Worm (Caenorhabditis elegans): Measurements from ENCODE around the gene T28H10.2.

T28H10.2 gene

ce11 chrV:12525526-12525925, 12.8 kb upstream of the T28H10.2 start, which contains the start of gene dyf-4:
Gene dyf-4 (minus strand): TSS chrV:12525738.
- no peak for TF ChIP-seq med-1 (GFP tag; optimal IDR thresholded peaks at IDR 0.05; ENCODE audit: insufficient read depth)
- no peak for TF ChIP-seq cog-1 (tag; optimal IDR thresholded peaks at IDR 0.05)
- no peak for TF ChIP-seq tab-1 (GFP tag; IDR thresholded peaks at IDR 0.05)
- no peak for TF ChIP-seq T22C8.4 (GFP tag; IDR thresholded peaks at IDR 0.05)

- no peak for TF ChIP-seq med-1 (GFP tag; optimal IDR thresholded peaks at IDR 0.05; ENCODE audit: insufficient read depth)
- TF ChIP-seq tab-1 (GFP tag; IDR thresholded peaks at IDR 0.05) = no peak
- no peak for TF ChIP-seq ref-1 (GFP tag; conservative IDR thresholded peaks at IDR 0.05)
- no peak for TF ChIP-seq ztf-29 (GFP tag; IDR thresholded peaks at IDR 0.05)
- TF ChIP-seq ztf-23 (GFP tag; IDR thresholded peaks at IDR 0.05) = no peak
- no peak for TF ChIP-seq T22C8.4 (GFP tag; IDR thresholded peaks at IDR 0.05)
- no peak for TF ChIP-seq klf-2 (GFP tag; conservative IDR thresholded peaks at IDR 0.05)
- TF ChIP-seq flt-1 (GFP tag; IDR thresholded peaks at IDR 0.05) = no peak
- no peak for TF ChIP-seq cog-1 (tag; optimal IDR thresholded peaks at IDR 0.05)
Observed at ce11 chrV:12523356-12523755, 10.6 kb upstream of the T28H10.2 start.

- TF ChIP-seq T22C8.4 (GFP tag; IDR thresholded peaks at IDR 0.05) (no peak), med-1 (GFP tag; optimal IDR thresholded peaks at IDR 0.05; ENCODE audit: insufficient read depth) (no peak), flt-1 (GFP tag; IDR thresholded peaks at IDR 0.05) (no peak), klf-2 (GFP tag; conservative IDR thresholded peaks at IDR 0.05) (no peak)
Observed at ce11 chrV:12518770-12519169, 6.0 kb upstream of the T28H10.2 start.

ce11 chrV:12517757-12518156, 5.0 kb upstream of the T28H10.2 start:
- TF ChIP-seq tab-1 (GFP tag; IDR thresholded peaks at IDR 0.05) (no peak), flt-1 (GFP tag; IDR thresholded peaks at IDR 0.05) (no peak), ztf-29 (GFP tag; IDR thresholded peaks at IDR 0.05) (no peak), ref-1 (GFP tag; conservative IDR thresholded peaks at IDR 0.05) (no peak), med-1 (GFP tag; optimal IDR thresholded peaks at IDR 0.05; ENCODE audit: insufficient read depth) (no peak)

- TF ChIP-seq flt-1 (GFP tag; IDR thresholded peaks at IDR 0.05) (no peak), ztf-23 (GFP tag; IDR thresholded peaks at IDR 0.05) (no peak), ref-1 (GFP tag; conservative IDR thresholded peaks at IDR 0.05) (no peak), ztf-29 (GFP tag; IDR thresholded peaks at IDR 0.05) (no peak), T22C8.4 (GFP tag; IDR thresholded peaks at IDR 0.05) (no peak), tab-1 (GFP tag; IDR thresholded peaks at IDR 0.05) (no peak), cog-1 (tag; optimal IDR thresholded peaks at IDR 0.05) (no peak), med-1 (GFP tag; optimal IDR thresholded peaks at IDR 0.05; ENCODE audit: insufficient read depth) (no peak), klf-2 (GFP tag; conservative IDR thresholded peaks at IDR 0.05) (no peak)
Observed at ce11 chrV:12517148-12517547, 4.4 kb upstream of the T28H10.2 start, which contains the start of gene cal-1. Gene cal-1 (minus strand): TSS chrV:12517248.

ce11 chrV:12513900-12514299, 1.2 kb upstream of the T28H10.2 start:
- TF ChIP-seq flt-1 (GFP tag; IDR thresholded peaks at IDR 0.05) (no peak), med-1 (GFP tag; optimal IDR thresholded peaks at IDR 0.05; ENCODE audit: insufficient read depth) (no peak), T22C8.4 (GFP tag; IDR thresholded peaks at IDR 0.05) (no peak), ztf-29 (GFP tag; IDR thresholded peaks at IDR 0.05) (no peak), klf-2 (GFP tag; conservative IDR thresholded peaks at IDR 0.05) (no peak), tab-1 (GFP tag; IDR thresholded peaks at IDR 0.05) (no peak), ztf-23 (GFP tag; IDR thresholded peaks at IDR 0.05) (no peak), cog-1 (tag; optimal IDR thresholded peaks at IDR 0.05) (no peak), ref-1 (GFP tag; conservative IDR thresholded peaks at IDR 0.05) (no peak)

- no peak for TF ChIP-seq ztf-29 (GFP tag; IDR thresholded peaks at IDR 0.05)
- TF ChIP-seq klf-2 (GFP tag; conservative IDR thresholded peaks at IDR 0.05) = no peak
- TF ChIP-seq tab-1 (GFP tag; IDR thresholded peaks at IDR 0.05) = no peak
- TF ChIP-seq med-1 (GFP tag; optimal IDR thresholded peaks at IDR 0.05; ENCODE audit: insufficient read depth) = no peak
- no peak for TF ChIP-seq ztf-23 (GFP tag; IDR thresholded peaks at IDR 0.05)
- TF ChIP-seq T22C8.4 (GFP tag; IDR thresholded peaks at IDR 0.05) = no peak
- TF ChIP-seq flt-1 (GFP tag; IDR thresholded peaks at IDR 0.05) = no peak
- no peak for TF ChIP-seq ref-1 (GFP tag; conservative IDR thresholded peaks at IDR 0.05)
Observed at ce11 chrV:12511946-12512345, 803 bp downstream of the T28H10.2 start.

ce11 chrV:12506185-12506584, 6.6 kb downstream of the T28H10.2 start, which contains the start of gene nlp-46:
Gene nlp-46 (minus strand): TSS chrV:12506285.
- TF ChIP-seq flt-1 (GFP tag; IDR thresholded peaks at IDR 0.05) = no peak
- TF ChIP-seq med-1 (GFP tag; optimal IDR thresholded peaks at IDR 0.05; ENCODE audit: insufficient read depth) = no peak
- no peak for TF ChIP-seq T22C8.4 (GFP tag; IDR thresholded peaks at IDR 0.05)
- no peak for TF ChIP-seq ztf-23 (GFP tag; IDR thresholded peaks at IDR 0.05)
- no peak for TF ChIP-seq tab-1 (GFP tag; IDR thresholded peaks at IDR 0.05)
- TF ChIP-seq ref-1 (GFP tag; conservative IDR thresholded peaks at IDR 0.05) = no peak
- no peak for TF ChIP-seq cog-1 (tag; optimal IDR thresholded peaks at IDR 0.05)
- TF ChIP-seq ztf-29 (GFP tag; IDR thresholded peaks at IDR 0.05) = no peak
- no peak for TF ChIP-seq klf-2 (GFP tag; conservative IDR thresholded peaks at IDR 0.05)

- TF ChIP-seq flt-1 (GFP tag; IDR thresholded peaks at IDR 0.05) = no peak
- TF ChIP-seq med-1 (GFP tag; optimal IDR thresholded peaks at IDR 0.05; ENCODE audit: insufficient read depth) = no peak
- TF ChIP-seq T22C8.4 (GFP tag; IDR thresholded peaks at IDR 0.05) = no peak
- no peak for TF ChIP-seq cog-1 (tag; optimal IDR thresholded peaks at IDR 0.05)
- no peak for TF ChIP-seq ref-1 (GFP tag; conservative IDR thresholded peaks at IDR 0.05)
- TF ChIP-seq ztf-29 (GFP tag; IDR thresholded peaks at IDR 0.05) = no peak
- no peak for TF ChIP-seq tab-1 (GFP tag; IDR thresholded peaks at IDR 0.05)
Observed at ce11 chrV:12505730-12506129, 7.0 kb downstream of the T28H10.2 start.

ce11 chrV:12503494-12503893, 9.3 kb downstream of the T28H10.2 start, which contains the start of gene T28H10.1:
Gene T28H10.1 (plus strand): TSS chrV:12503794.
- no peak for TF ChIP-seq tab-1 (GFP tag; IDR thresholded peaks at IDR 0.05)
- no peak for TF ChIP-seq ztf-29 (GFP tag; IDR thresholded peaks at IDR 0.05)
- no peak for TF ChIP-seq T22C8.4 (GFP tag; IDR thresholded peaks at IDR 0.05)
